Fruit fly (Drosophila melanogaster): ENCODE data around the gene chm.
A peak's percentile ranks its signal among the peaks of the same experiment; 100 is the strongest.

The chm gene

dm6 chr2L:7433957-7434736 is 21.9 kb downstream of the chm start (continued):
- TF ChIP-seq oc (tag; optimal IDR thresholded peaks at IDR 0.05) = peak; percentile 48
- no peak for TF ChIP-seq CG4617 (GFP tag; optimal IDR thresholded peaks at IDR 0.05; ENCODE audit: borderline replicate concordance)
- TF ChIP-seq CG12659 (GFP tag; optimal IDR thresholded peaks at IDR 0.05) = peak; percentile 87
- peak; percentile 57; the same call in 1 of the 2 replicates for TF ChIP-seq peb (GFP tag; IDR thresholded peaks at IDR 0.05)
- peak; percentile 88 for TF ChIP-seq CG18599 (GFP tag; optimal IDR thresholded peaks at IDR 0.05)
- TF ChIP-seq gcm (GFP tag; optimal IDR thresholded peaks at IDR 0.05) = peak; percentile 64
- TF ChIP-seq CG31441 (GFP tag; IDR thresholded peaks at IDR 0.05) = peak; percentile 52
- no peak for TF ChIP-seq pan (optimal IDR thresholded peaks at IDR 0.05)
- peak in 1 of 2 experiments; percentile 84 for TF ChIP-seq pan (GFP tag; optimal IDR thresholded peaks at IDR 0.05 in 1 of 2, IDR thresholded peaks at IDR 0.05 in 1 of 2)
- peak; percentile 46 for TF ChIP-seq mam (GFP tag; optimal IDR thresholded peaks at IDR 0.05)
- TF ChIP-seq CG13775 (GFP tag; optimal IDR thresholded peaks at IDR 0.05) = peak; percentile 68
- peak; percentile 44 for TF ChIP-seq CG10274 (GFP tag; optimal IDR thresholded peaks at IDR 0.05)
- TF ChIP-seq Opbp (GFP tag; IDR thresholded peaks at IDR 0.05; ENCODE audit: partially characterized antibody) = no peak
- TF ChIP-seq schlank (tag; optimal IDR thresholded peaks at IDR 0.05) = peak; percentile 83
- no peak for TF ChIP-seq psq (GFP tag; optimal IDR thresholded peaks at IDR 0.05)
- TF ChIP-seq Hr3 (GFP tag; optimal IDR thresholded peaks at IDR 0.05) = peak; percentile 68
- no peak for TF ChIP-seq bbx (GFP tag; IDR thresholded peaks at IDR 0.05; ENCODE audit: partially characterized antibody)
- TF ChIP-seq CG8388 (GFP tag; optimal IDR thresholded peaks at IDR 0.05) = peak; percentile 63
- TF ChIP-seq CG2889 (GFP tag; IDR thresholded peaks at IDR 0.05) = peak; percentile 73; the same call in 2 of the 3 replicates
- TF ChIP-seq fu2 (GFP tag; optimal IDR thresholded peaks at IDR 0.05) = no peak
- TF ChIP-seq z (GFP tag; IDR thresholded peaks at IDR 0.05) = no peak
- no peak for TF ChIP-seq D (optimal IDR thresholded peaks at IDR 0.05)
- peak; percentile 10 for TF ChIP-seq D (GFP tag; optimal IDR thresholded peaks at IDR 0.05)
- TF ChIP-seq nom (GFP tag; optimal IDR thresholded peaks at IDR 0.05) = no peak
- TF ChIP-seq ewg (GFP tag; optimal IDR thresholded peaks at IDR 0.05) = peak; percentile 25
- peak; percentile 73 for TF ChIP-seq D19A (tag; optimal IDR thresholded peaks at IDR 0.05)
- TF ChIP-seq Adf1 (GFP tag; IDR thresholded peaks at IDR 0.05) = peak; percentile 71
- peak; percentile 82 for TF ChIP-seq dmrt99B (tag; optimal IDR thresholded peaks at IDR 0.05)
- no peak for TF ChIP-seq Atf3 (GFP tag; optimal IDR thresholded peaks at IDR 0.05)
- peak; percentile 57 for TF ChIP-seq org-1 (GFP tag; optimal IDR thresholded peaks at IDR 0.05)
- TF ChIP-seq sug (tag; optimal IDR thresholded peaks at IDR 0.05) = peak; percentile 73
- TF ChIP-seq prd (optimal IDR thresholded peaks at IDR 0.05) = no peak
- peak; percentile 74 for TF ChIP-seq prd (GFP tag; IDR thresholded peaks at IDR 0.05)
- peak; percentile 45 for TF ChIP-seq gsb (GFP tag; IDR thresholded peaks at IDR 0.05)
- TF ChIP-seq Mes4 (GFP tag; optimal IDR thresholded peaks at IDR 0.05) = no peak
- TF ChIP-seq lola (GFP tag; optimal IDR thresholded peaks at IDR 0.05) = peak in 1 of 3 experiments; percentile 32
- no peak for TF ChIP-seq CG31365 (tag; optimal IDR thresholded peaks at IDR 0.05)
- peak; percentile 86 for TF ChIP-seq CG7839 (tag; optimal IDR thresholded peaks at IDR 0.05)
- no peak for TF ChIP-seq CG7357 (GFP tag; IDR thresholded peaks at IDR 0.05)
- TF ChIP-seq Hr78 (GFP tag; optimal IDR thresholded peaks at IDR 0.05) = peak in 1 of 2 experiments; percentile 60
- TF ChIP-seq so (GFP tag; IDR thresholded peaks at IDR 0.05) = peak; percentile 65; the same call in 2 of the 3 replicates
- no peak for TF ChIP-seq cato (GFP tag; optimal IDR thresholded peaks at IDR 0.05; ENCODE audit: borderline replicate concordance)
- TF ChIP-seq row (GFP tag; IDR thresholded peaks at IDR 0.05) = peak; percentile 93
- TF ChIP-seq MBD-R2 (GFP tag; IDR thresholded peaks at IDR 0.05) = peak; percentile 75; the same call in 1 of the 2 replicates
- peak; percentile 46 for TF ChIP-seq CG17359 (tag; optimal IDR thresholded peaks at IDR 0.05)
- TF ChIP-seq Doc2 (GFP tag; IDR thresholded peaks at IDR 0.05) = no peak
- no peak for TF ChIP-seq Tbp (GFP tag; optimal IDR thresholded peaks at IDR 0.05)
- TF ChIP-seq CG6272 (GFP tag; IDR thresholded peaks at IDR 0.05) = no peak
- TF ChIP-seq salm (tag; optimal IDR thresholded peaks at IDR 0.05) = peak; percentile 28

Measured in whole organism, embryonic.